Fruit fly (Drosophila melanogaster) whole organism, prepupa: ENCODE data around the gene drm.

ENCODE experiments used
- CG10631 ChIP-seq: fragments of 200-800 bp; sonication (Bioruptor generic); optimal IDR thresholded peaks from 2 replicates; lab custom pipeline; 2016; ENCODE audit warnings: missing biosample characterization, missing genetic modification characterization
- CG3032 ChIP-seq: fragments of 200-800 bp; optimal IDR thresholded peaks from 2 replicates; lab custom pipeline; 2019; ENCODE audit warnings: missing biosample characterization, mild to moderate bottlenecking, missing genetic modification characterization, moderate library complexity
- CG32006 ChIP-seq: fragments of 200-800 bp; sonication (Bioruptor generic); optimal IDR thresholded peaks from 3 replicates; lab custom pipeline; 2017; ENCODE audit warnings: missing biosample characterization, mild to moderate bottlenecking, missing genetic modification characterization
- CG6163 ChIP-seq: fragments of 200-800 bp; sonication (Bioruptor generic); IDR thresholded peaks from 3 replicates; pipeline ENCODE4 v1.3.6; 2022; ENCODE audit warnings: missing biosample characterization, missing genetic modification characterization
- CG6792 ChIP-seq: fragments of 200-800 bp; sonication (Bioruptor generic); optimal IDR thresholded peaks from 3 replicates; lab custom pipeline; 2016; ENCODE audit warnings: missing biosample characterization, missing genetic modification characterization
- CG6808 ChIP-seq: fragments of 200-800 bp; sonication (Bioruptor generic); optimal IDR thresholded peaks from 3 replicates; lab custom pipeline; 2017; ENCODE audit warnings: missing biosample characterization, missing genetic modification characterization, mild to moderate bottlenecking, moderate library complexity, missing genetic modification reagents
- Eip78C ChIP-seq: fragments of 200-800 bp; sonication (Bioruptor generic); peaks from one replicate; lab custom pipeline; 2016; ENCODE audit warnings: missing biosample characterization, missing genetic modification characterization
- Sox102F ChIP-seq: fragments of 200-800 bp; sonication (Bioruptor generic); optimal IDR thresholded peaks from 2 replicates; lab custom pipeline; 2016; ENCODE audit warnings: missing biosample characterization, mild to moderate bottlenecking, missing genetic modification characterization
- spab ChIP-seq: fragments of 200-800 bp; sonication (Bioruptor generic); optimal IDR thresholded peaks from 2 replicates; lab custom pipeline; 2017; ENCODE audit warnings: missing biosample characterization, mild to moderate bottlenecking, missing genetic modification characterization, missing genetic modification reagents

DNA sequence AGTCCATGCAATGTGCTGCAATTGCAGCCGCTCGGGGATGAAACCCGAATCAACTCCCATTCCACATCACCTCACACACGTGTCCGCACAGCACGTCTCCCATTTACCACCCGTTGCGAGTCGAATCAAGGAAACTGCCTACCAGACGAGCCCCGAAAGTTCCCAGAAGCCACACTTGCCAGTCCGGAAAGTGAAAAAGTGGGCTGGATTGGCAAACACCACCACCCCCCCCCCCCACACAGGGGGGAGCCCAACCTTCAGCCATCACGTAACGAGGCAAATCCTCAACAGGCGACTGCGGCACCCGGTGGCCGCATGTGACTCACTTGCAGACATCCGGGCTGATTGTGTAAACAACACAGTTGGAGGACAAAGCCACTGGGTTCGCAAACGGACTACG lies 34.2 kb upstream of the drm start:
- TF ChIP-seq spab (GFP tag; lab: Kevin White, UChicago) (no peak), Eip78C (GFP tag; lab: Kevin White, UChicago) (no peak), Sox102F (GFP tag; lab: Kevin White, UChicago) (no peak), CG10631 (GFP tag; lab: Kevin White, UChicago) (no peak), CG3032 (no peak), CG6792 (GFP tag; lab: Kevin White, UChicago) (no peak), CG6163 (GFP tag; lab: Robert Waterston, UW) (no peak), CG6808 (GFP tag; lab: Kevin White, UChicago) (no peak), CG32006 (GFP tag; lab: Kevin White, UChicago) (no peak)
